Worm (Caenorhabditis elegans): ENCODE data around the gene ZC196.3.

ZC196.3 gene

ce11 chrV:8781164-8781563 lies 44.7 kb downstream of the ZC196.3 start:
- TF ChIP-seq snpc-4 (tag; optimal IDR thresholded peaks at IDR 0.05) (no peak), elt-2 (tag; optimal IDR thresholded peaks at IDR 0.05) (peak; percentile 17), pqm-1 (tag; optimal IDR thresholded peaks at IDR 0.05) (peak; percentile 63), fkh-8 (tag; optimal IDR thresholded peaks at IDR 0.05) (no peak), dpl-1 (GFP tag; optimal IDR thresholded peaks at IDR 0.05) (no peak), lin-14 (GFP tag; optimal IDR thresholded peaks at IDR 0.05) (peak; percentile 2), skn-1 (tag; optimal IDR thresholded peaks at IDR 0.05) (no peak), aly-2 (tag; optimal IDR thresholded peaks at IDR 0.05) (no peak), efl-1 (optimal IDR thresholded peaks at IDR 0.05) (no peak), efl-1 (GFP tag; optimal IDR thresholded peaks at IDR 0.05 in 1 of 2) (peak in 1 of 2 experiments; percentile 34), C04F5.9 (tag; optimal IDR thresholded peaks at IDR 0.05) (no peak)

ce11 chrV:8782112-8782511 lies 45.6 kb downstream of the ZC196.3 start:
- TF ChIP-seq nhr-84 (tag; optimal IDR thresholded peaks at IDR 0.05) = no peak
- no peak for TF ChIP-seq rnt-1 (tag; optimal IDR thresholded peaks at IDR 0.05)
- no peak for TF ChIP-seq lsy-2 (tag; optimal IDR thresholded peaks at IDR 0.05)
- peak; percentile 39 for TF ChIP-seq mep-1 (tag; optimal IDR thresholded peaks at IDR 0.05)
- TF ChIP-seq isw-1 (GFP tag; IDR thresholded peaks at IDR 0.05) = no peak
- no peak for TF ChIP-seq nhr-47 (tag; optimal IDR thresholded peaks at IDR 0.05)
- no peak for TF ChIP-seq efl-1 (optimal IDR thresholded peaks at IDR 0.05)
- TF ChIP-seq efl-1 (GFP tag; optimal IDR thresholded peaks at IDR 0.05 in 1 of 2) = no peak
- TF ChIP-seq mdl-1 (tag; optimal IDR thresholded peaks at IDR 0.05) = no peak
- peak; percentile 13 for TF ChIP-seq lin-14 (GFP tag; optimal IDR thresholded peaks at IDR 0.05)
- no peak for TF ChIP-seq Y116A8C.19 (tag; optimal IDR thresholded peaks at IDR 0.05; ENCODE audit: borderline replicate concordance)
- no peak for TF ChIP-seq ceh-88 (GFP tag; IDR thresholded peaks at IDR 0.05)
- TF ChIP-seq nhr-20 (tag; optimal IDR thresholded peaks at IDR 0.05) = peak; percentile 1
- TF ChIP-seq sup-37 (GFP tag; optimal IDR thresholded peaks at IDR 0.05) = no peak
- no peak for TF ChIP-seq nhr-28 (tag; optimal IDR thresholded peaks at IDR 0.05)
- TF ChIP-seq tbx-2 (tag; optimal IDR thresholded peaks at IDR 0.05) = no peak
- TF ChIP-seq mef-2 (tag; optimal IDR thresholded peaks at IDR 0.05) = no peak
- TF ChIP-seq grh-1 (GFP tag; IDR thresholded peaks at IDR 0.05) = no peak
- TF ChIP-seq zip-4 (GFP tag; optimal IDR thresholded peaks at IDR 0.05) = no peak

DNA sequence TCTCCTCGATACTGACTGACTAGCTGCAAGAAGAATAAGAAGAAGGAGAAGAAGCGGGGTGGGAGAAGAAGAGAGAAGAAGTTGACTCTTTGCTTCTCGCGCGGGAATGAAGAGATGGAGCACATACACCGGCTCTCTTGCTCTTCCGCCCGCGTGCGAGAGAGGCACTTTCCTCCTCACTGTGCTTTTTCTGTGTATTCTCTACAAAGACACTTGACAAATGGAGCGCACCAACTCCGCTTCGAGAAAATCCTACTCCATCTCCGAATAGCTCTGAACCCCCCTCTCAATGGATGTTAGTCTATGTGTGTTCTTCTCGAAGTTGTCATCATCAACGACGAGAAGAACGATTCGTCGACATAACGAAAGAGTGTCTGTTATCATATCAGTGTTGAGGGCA lies 48.0 kb downstream of the ZC196.3 start:
- TF ChIP-seq nhr-77 (tag; optimal IDR thresholded peaks at IDR 0.05) (peak; percentile 4), tbx-2 (tag; optimal IDR thresholded peaks at IDR 0.05) (no peak), skn-1 (tag; optimal IDR thresholded peaks at IDR 0.05) (no peak), grh-1 (GFP tag; IDR thresholded peaks at IDR 0.05) (no peak)

ce11 chrV:8785526-8785925 lies 49.1 kb downstream of the ZC196.3 start:
- peak; percentile 48 for TF ChIP-seq nhr-71 (tag; optimal IDR thresholded peaks at IDR 0.05)
- peak; percentile 29 for TF ChIP-seq dsc-1 (tag; optimal IDR thresholded peaks at IDR 0.05)
- TF ChIP-seq lsy-2 (tag; optimal IDR thresholded peaks at IDR 0.05) = peak in 1 of 2 experiments; percentile 21
- TF ChIP-seq nhr-76 (tag; optimal IDR thresholded peaks at IDR 0.05) = no peak
- TF ChIP-seq ceh-8 (GFP tag; optimal IDR thresholded peaks at IDR 0.05) = peak; percentile 39
- peak in 1 of 2 experiments; percentile 19 for TF ChIP-seq lin-35 (GFP tag; optimal IDR thresholded peaks at IDR 0.05)
- peak; percentile 18 for TF ChIP-seq snu-23 (GFP tag; optimal IDR thresholded peaks at IDR 0.05)
- no peak for TF ChIP-seq efl-1 (optimal IDR thresholded peaks at IDR 0.05)
- peak in 1 of 2 experiments; percentile 70 for TF ChIP-seq efl-1 (GFP tag; optimal IDR thresholded peaks at IDR 0.05 in 1 of 2)
- TF ChIP-seq swsn-7 (tag; optimal IDR thresholded peaks at IDR 0.05) = peak; percentile 14
- no peak for TF ChIP-seq lin-15B (tag; optimal IDR thresholded peaks at IDR 0.05)
- TF ChIP-seq hlh-4 (tag; optimal IDR thresholded peaks at IDR 0.05) = no peak
- peak; percentile 66 for TF ChIP-seq lin-14 (GFP tag; optimal IDR thresholded peaks at IDR 0.05)
- TF ChIP-seq jun-1 (tag; optimal IDR thresholded peaks at IDR 0.05) = peak; percentile 1
- peak; percentile 13 for TF ChIP-seq C16A3.4 (tag; optimal IDR thresholded peaks at IDR 0.05)
- peak; percentile 49 for TF ChIP-seq rnt-1 (tag; optimal IDR thresholded peaks at IDR 0.05)
- TF ChIP-seq ceh-90 (tag; optimal IDR thresholded peaks at IDR 0.05) = no peak
- TF ChIP-seq Y116A8C.19 (tag; optimal IDR thresholded peaks at IDR 0.05; ENCODE audit: borderline replicate concordance) = no peak
- TF ChIP-seq nhr-90 (tag; optimal IDR thresholded peaks at IDR 0.05; ENCODE audit: poor library complexity) = peak; percentile 29
- peak in 1 of 2 experiments; percentile 18 for TF ChIP-seq mdl-1 (tag; optimal IDR thresholded peaks at IDR 0.05)

Measured in whole organism, L1 larva.